Worm (Caenorhabditis elegans) whole organism, L4/young adult: ENCODE measurements around the gene nmr-1.

Source experiments
- W03F9.2 ChIP-seq: fragments of 150-350 bp; optimal IDR thresholded peaks from 2 replicates; lab custom pipeline; 2014; ENCODE audit warnings: missing biosample characterization, missing genetic modification characterization
- him-1 ChIP-seq: sonication (generic microtip); optimal IDR thresholded peaks from 2 replicates; lab custom pipeline; 2016; ENCODE audit warnings: missing genotype, missing genetic modification reagents, missing genetic modification characterization, missing compliant biosample characterization

- TF ChIP-seq W03F9.2 (tag; lab: Kevin White, UChicago) (peak; percentile 58), him-1 (no peak)
Observed at ce11 chrII:5473946-5474423, 27.6 kb upstream of the nmr-1 start, which contains the start of gene mrps-16.
